Fruit fly (Drosophila melanogaster): ENCODE measurements around the gene AnxB9.

dm6 chr3R:21101453-21102214, 36.6 kb downstream of the AnxB9 start, which contains the start of the genes CG7044 and Tbc1d22:
- TF ChIP-seq insv (optimal IDR thresholded peaks at IDR 0.05) (no peak), Sin3A (optimal IDR thresholded peaks at IDR 0.05) (peak; percentile 87), ttk (optimal IDR thresholded peaks at IDR 0.05) (no peak)

Measured in Kc167 (cell line).